Worm (Caenorhabditis elegans) whole organism, L1 larva: ENCODE results near the gene clec-37.

Experiments used
- Y116A8C.19 ChIP-seq: sonication (generic microtip); optimal IDR thresholded peaks from 2 replicates; lab custom pipeline; 2016; ENCODE audit warnings: missing compliant biosample characterization, missing genetic modification characterization, borderline replicate concordance
- aly-2 ChIP-seq: fragments of 150-350 bp; optimal IDR thresholded peaks from 2 replicates; lab custom pipeline; 2014; ENCODE audit warnings: missing biosample characterization, missing genetic modification characterization
- ceh-8 ChIP-seq: fragments of 200-800 bp; sonication (Bioruptor generic); optimal IDR thresholded peaks from 2 replicates; lab custom pipeline; 2018; ENCODE audit warnings: mild to moderate bottlenecking, missing genetic modification characterization, moderate library complexity, missing compliant biosample characterization
- dsc-1 ChIP-seq: sonication (generic microtip); optimal IDR thresholded peaks from 2 replicates; lab custom pipeline; 2016; ENCODE audit warnings: mild to moderate bottlenecking, missing genetic modification characterization, missing compliant biosample characterization
- egl-13 ChIP-seq: sonication (generic microtip); optimal IDR thresholded peaks from 2 replicates; lab custom pipeline; 2016; ENCODE audit warnings: missing genotype, missing genetic modification reagents, missing genetic modification characterization, missing compliant biosample characterization
- elt-3 ChIP-seq, 6 experiments: fragments of 150-350 bp in 1 of 6; sonication (generic microtip); optimal IDR thresholded peaks; 2 replicates each; lab custom pipeline; 2017 to 2018; ENCODE audit warnings: missing biosample characterization in 6 of 6, missing genetic modification characterization in 6 of 6, inconsistent platforms in 1 of 6
- fkh-10 ChIP-seq: sonication (generic microtip); optimal IDR thresholded peaks from 2 replicates; lab custom pipeline; 2017; ENCODE audit warnings: missing biosample characterization, missing genetic modification reagents, missing genetic modification characterization
- hpl-2 ChIP-seq: fragments of 150-350 bp; optimal IDR thresholded peaks from 2 replicates; lab custom pipeline; 2014; ENCODE audit warnings: missing biosample characterization, missing genetic modification reagents, missing genetic modification characterization
- irx-1 ChIP-seq: sonication (generic microtip); optimal IDR thresholded peaks from 2 replicates; lab custom pipeline; 2016; ENCODE audit warnings: missing genetic modification characterization, missing compliant biosample characterization
- isw-1 ChIP-seq: fragments of 200-800 bp; sonication (Bioruptor generic); IDR thresholded peaks from 2 replicates; pipeline ENCODE4 v1.3.6; 2022; ENCODE audit warnings: missing genetic modification characterization, missing compliant biosample characterization
- lin-14 ChIP-seq: fragments of 200-800 bp; sonication (Bioruptor generic); optimal IDR thresholded peaks from 2 replicates; lab custom pipeline; 2018; ENCODE audit warnings: mild to moderate bottlenecking, missing genetic modification characterization, moderate library complexity, missing compliant biosample characterization
- lir-3 ChIP-seq: sonication (generic microtip); optimal IDR thresholded peaks from 2 replicates; lab custom pipeline; 2016; ENCODE audit warnings: mild to moderate bottlenecking, missing genetic modification characterization, moderate library complexity, missing compliant biosample characterization; ENCODE audit not compliant: poor library complexity
- mdl-1 ChIP-seq, 2 experiments: fragments of 150-350 bp; optimal IDR thresholded peaks; 2 replicates each; lab custom pipeline; 2014 to 2017; ENCODE audit warnings: missing biosample characterization in 2 of 2, missing genetic modification characterization in 2 of 2, inconsistent platforms in 1 of 2
- nhr-12 ChIP-seq: sonication (generic microtip); optimal IDR thresholded peaks from 2 replicates; lab custom pipeline; 2017; ENCODE audit warnings: missing biosample characterization, missing genetic modification characterization
- nhr-19 ChIP-seq: fragments of 200-800 bp; sonication (Bioruptor generic); conservative IDR thresholded peaks from 2 replicates; pipeline ENCODE4 v1.3.6; 2022; ENCODE audit warnings: missing genetic modification characterization, missing compliant biosample characterization
- nhr-20 ChIP-seq: sonication (generic microtip); optimal IDR thresholded peaks from 2 replicates; lab custom pipeline; 2016; ENCODE audit warnings: mild to moderate bottlenecking, missing genetic modification characterization, missing compliant biosample characterization
- nhr-76 ChIP-seq: sonication (generic microtip); optimal IDR thresholded peaks from 2 replicates; lab custom pipeline; 2017; ENCODE audit warnings: missing biosample characterization, missing genetic modification characterization
- nhr-77 ChIP-seq: fragments of 150-350 bp; optimal IDR thresholded peaks from 2 replicates; lab custom pipeline; 2014; ENCODE audit warnings: missing biosample characterization, missing genetic modification characterization
- nhr-84 ChIP-seq: sonication (generic microtip); optimal IDR thresholded peaks from 2 replicates; lab custom pipeline; 2017; ENCODE audit warnings: missing biosample characterization, missing genetic modification characterization
- nhr-90 ChIP-seq: sonication (generic microtip); optimal IDR thresholded peaks from 2 replicates; lab custom pipeline; 2016; ENCODE audit warnings: mild to moderate bottlenecking, missing genetic modification characterization, missing compliant biosample characterization; ENCODE audit not compliant: poor library complexity
- pqm-1 ChIP-seq: sonication (generic microtip); optimal IDR thresholded peaks from 3 replicates; lab custom pipeline; 2017; ENCODE audit warnings: missing biosample characterization, missing genetic modification characterization
- skn-1 ChIP-seq: fragments of 150-350 bp; optimal IDR thresholded peaks from 2 replicates; lab custom pipeline; 2014; ENCODE audit warnings: missing biosample characterization, missing genetic modification characterization
- sup-37 ChIP-seq: fragments of 200-800 bp; sonication (Bioruptor generic); optimal IDR thresholded peaks from 2 replicates; lab custom pipeline; 2018; ENCODE audit warnings: mild to moderate bottlenecking, missing genetic modification characterization, missing compliant biosample characterization
- swsn-7 ChIP-seq: sonication (generic microtip); optimal IDR thresholded peaks from 2 replicates; lab custom pipeline; 2016; ENCODE audit warnings: missing genetic modification characterization, missing compliant biosample characterization
- unc-30 ChIP-seq: sonication (generic microtip); optimal IDR thresholded peaks from 2 replicates; lab custom pipeline; 2017; ENCODE audit warnings: missing biosample characterization, missing genetic modification characterization
- unc-86 ChIP-seq: sonication (generic microtip); optimal IDR thresholded peaks from 2 replicates; lab custom pipeline; 2016; ENCODE audit warnings: missing genetic modification characterization, missing compliant biosample characterization
- unc-98 ChIP-seq: fragments of 200-800 bp; sonication (Bioruptor generic); IDR thresholded peaks from 2 replicates; pipeline ENCODE4 v1.3.6; 2022; ENCODE audit warnings: missing genetic modification characterization, missing compliant biosample characterization
- vab-15 ChIP-seq: sonication (generic microtip); optimal IDR thresholded peaks from 2 replicates; lab custom pipeline; 2017; ENCODE audit warnings: missing genotype, mild to moderate bottlenecking, missing genetic modification characterization, missing compliant biosample characterization
- zag-1 ChIP-seq: fragments of 150-350 bp; optimal IDR thresholded peaks from 2 replicates; lab custom pipeline; 2014; ENCODE audit warnings: missing biosample characterization, missing genetic modification characterization
- zip-4 ChIP-seq: fragments of 200-800 bp; sonication (Bioruptor generic); optimal IDR thresholded peaks from 2 replicates; lab custom pipeline; 2018; ENCODE audit warnings: mild to moderate bottlenecking, missing genetic modification characterization, moderate library complexity, missing compliant biosample characterization
- ztf-4 ChIP-seq: fragments of 150-350 bp; optimal IDR thresholded peaks from 2 replicates; lab custom pipeline; 2014; ENCODE audit warnings: missing biosample characterization, missing genetic modification characterization

clec-37 gene

ce11 chrV:16852002-16852401 is at the start of gene clec-37:
Gene clec-37 (minus strand): TSS chrV:16852102.
- TF ChIP-seq egl-13 (no peak), mdl-1 (tag; optimal IDR thresholded peaks at IDR 0.05; lab: Kevin White, UChicago) (no peak), nhr-19 (GFP tag; lab: Robert Waterston, UW) (no peak), nhr-20 (no peak), lin-14 (no peak), sup-37 (no peak), unc-86 (tag; lab: Kevin White, UChicago) (no peak), unc-98 (GFP tag; lab: Robert Waterston, UW) (no peak), fkh-10 (GFP tag; lab: Kevin White, UChicago) (no peak)

ce11 chrV:16899355-16899754 is 47.5 kb upstream of the clec-37 start, which contains the start of gene fbxa-45:
Gene fbxa-45 (minus strand): TSS chrV:16899455.
- no peak for TF ChIP-seq swsn-7 (tag; lab: Kevin White, UChicago)
- TF ChIP-seq, all 84 proteins: peak for 0

- no peak for TF ChIP-seq isw-1 (GFP tag; lab: Robert Waterston, UW)
Observed at ce11 chrV:16893440-16893839, 41.5 kb upstream of the clec-37 start, which contains the start of gene F09C6.15. Gene F09C6.15 (plus strand): TSS chrV:16893740.

- no peak for TF ChIP-seq ceh-8 (GFP tag; lab: Kevin White, UChicago)
- no peak for TF ChIP-seq lin-14
- no peak for TF ChIP-seq nhr-90
- TF ChIP-seq nhr-84 (tag; lab: Kevin White, UChicago): no peak
- TF ChIP-seq nhr-19 (GFP tag; lab: Robert Waterston, UW): no peak
- TF ChIP-seq nhr-76 (tag; lab: Kevin White, UChicago): no peak
- TF ChIP-seq ztf-4 (tag; lab: Kevin White, UChicago): no peak
- no peak for TF ChIP-seq irx-1 (tag; lab: Kevin White, UChicago)
- no peak for TF ChIP-seq vab-15 (tag; lab: Kevin White, UChicago)
- TF ChIP-seq skn-1 (tag; lab: Kevin White, UChicago): no peak
- TF ChIP-seq swsn-7 (tag; lab: Kevin White, UChicago): no peak
- no peak for TF ChIP-seq nhr-12 (tag; lab: Kevin White, UChicago)
- no peak for TF ChIP-seq aly-2 (tag; lab: Kevin White, UChicago)
Observed at ce11 chrV:16888788-16889325, 37.0 kb upstream of the clec-37 start, which contains the start of the genes ifas-2 and fbxa-44. Gene ifas-2 (minus strand): TSS chrV:16888888. Gene fbxa-44 (plus strand): TSS chrV:16889275.

- no peak for TF ChIP-seq lir-3 (tag; lab: Kevin White, UChicago)
- TF ChIP-seq unc-30 (tag; lab: Kevin White, UChicago): no peak
- TF ChIP-seq hpl-2 (GFP tag; lab: Kevin White, UChicago): no peak
- TF ChIP-seq pqm-1 (tag; lab: Kevin White, UChicago): no peak
- TF ChIP-seq Y116A8C.19 (tag; lab: Kevin White, UChicago): no peak
- no peak for TF ChIP-seq dsc-1
- TF ChIP-seq elt-3 (tag; optimal IDR thresholded peaks at IDR 0.05; lab: Kevin White, UChicago): no peak
- TF ChIP-seq egl-13: no peak
- no peak for TF ChIP-seq zag-1 (tag; lab: Kevin White, UChicago)
- TF ChIP-seq nhr-76 (tag; lab: Kevin White, UChicago): no peak
- no peak for TF ChIP-seq zip-4 (GFP tag; lab: Kevin White, UChicago)
Observed at ce11 chrV:16884744-16885143, 32.8 kb upstream of the clec-37 start, which contains the start of gene F09C6.13. Gene F09C6.13 (plus strand): TSS chrV:16885044.

- TF ChIP-seq nhr-20: peak; percentile 47
- TF ChIP-seq nhr-19 (GFP tag; lab: Robert Waterston, UW): no peak
- no peak for TF ChIP-seq Y116A8C.19 (tag; lab: Kevin White, UChicago)
- TF ChIP-seq nhr-77 (tag; lab: Kevin White, UChicago): peak; percentile 8
Observed at ce11 chrV:16882260-16882918, 30.5 kb upstream of the clec-37 start, which contains the start of the genes F09C6.11 and F09C6.12. Gene F09C6.11 (minus strand): TSS chrV:16882310. Gene F09C6.12 (plus strand): TSS chrV:16882868.
